Worm (Caenorhabditis elegans) whole organism, L1 larva: Measurements from ENCODE around the gene srz-90.

Experiments
- C04F5.9 ChIP-seq: sonication (generic microtip); optimal IDR thresholded peaks from 2 replicates; lab custom pipeline; 2016; ENCODE audit warnings: missing genetic modification characterization, missing compliant biosample characterization
- F16B12.6 ChIP-seq: fragments of 150-350 bp; optimal IDR thresholded peaks from 2 replicates; lab custom pipeline; 2014; ENCODE audit warnings: missing biosample characterization, missing genetic modification characterization
- alr-1 ChIP-seq: fragments of 200-800 bp; sonication (Bioruptor generic); optimal IDR thresholded peaks from 2 replicates; lab custom pipeline; 2018; ENCODE audit warnings: borderline replicate concordance, mild to moderate bottlenecking, missing genetic modification characterization, missing compliant biosample characterization
- ama-1 ChIP-seq: fragments of 150-350 bp; optimal IDR thresholded peaks from 2 replicates; lab custom pipeline; 2014
- blmp-1 ChIP-seq: fragments of 150-350 bp; optimal IDR thresholded peaks from 2 replicates; lab custom pipeline; 2014; ENCODE audit warnings: missing biosample characterization, missing genetic modification characterization
- ceh-82 ChIP-seq, 3 experiments: fragments of 150-350 bp in 1 of 3; sonication (generic microtip) in 2 of 3; optimal IDR thresholded peaks; 2 replicates each; lab custom pipeline; 2014 to 2017; ENCODE audit warnings: missing biosample characterization in 3 of 3, missing genetic modification characterization in 3 of 3
- ceh-90 ChIP-seq: sonication (generic microtip); optimal IDR thresholded peaks from 2 replicates; lab custom pipeline; 2016; ENCODE audit warnings: missing genetic modification characterization, missing compliant biosample characterization
- dsc-1 ChIP-seq: sonication (generic microtip); optimal IDR thresholded peaks from 2 replicates; lab custom pipeline; 2016; ENCODE audit warnings: mild to moderate bottlenecking, missing genetic modification characterization, missing compliant biosample characterization
- egl-13 ChIP-seq: sonication (generic microtip); optimal IDR thresholded peaks from 2 replicates; lab custom pipeline; 2016; ENCODE audit warnings: missing genotype, missing genetic modification reagents, missing genetic modification characterization, missing compliant biosample characterization
- elt-3 ChIP-seq, 6 experiments: fragments of 150-350 bp in 1 of 6; sonication (generic microtip); optimal IDR thresholded peaks; 2 replicates each; lab custom pipeline; 2017 to 2018; ENCODE audit warnings: missing biosample characterization in 6 of 6, missing genetic modification characterization in 6 of 6, inconsistent platforms in 1 of 6
- ets-5 ChIP-seq: fragments of 200-800 bp; sonication (Bioruptor generic); IDR thresholded peaks from 2 replicates; pipeline ENCODE4 v1.3.6; 2022; ENCODE audit warnings: missing genetic modification characterization, missing compliant biosample characterization
- fkh-10 ChIP-seq: sonication (generic microtip); optimal IDR thresholded peaks from 2 replicates; lab custom pipeline; 2017; ENCODE audit warnings: missing biosample characterization, missing genetic modification reagents, missing genetic modification characterization
- fkh-4 ChIP-seq: sonication (generic microtip); optimal IDR thresholded peaks from 2 replicates; lab custom pipeline; 2016; ENCODE audit warnings: missing compliant biosample characterization, missing genetic modification characterization, borderline replicate concordance
- fkh-8 ChIP-seq: sonication (generic microtip); optimal IDR thresholded peaks from 2 replicates; lab custom pipeline; 2016; ENCODE audit warnings: mild to moderate bottlenecking, missing genetic modification characterization, missing compliant biosample characterization
- grh-1 ChIP-seq: fragments of 200-800 bp; sonication (Bioruptor generic); IDR thresholded peaks from 2 replicates; pipeline ENCODE4 v1.3.6; 2022; ENCODE audit warnings: missing genetic modification reagents, missing genetic modification characterization, missing compliant biosample characterization
- hlh-17 ChIP-seq: fragments of 200-800 bp; sonication (Bioruptor generic); optimal IDR thresholded peaks from 2 replicates; lab custom pipeline; 2018; ENCODE audit warnings: missing genetic modification characterization, mild to moderate bottlenecking, missing compliant biosample characterization, moderate library complexity, borderline replicate concordance
- hpl-2 ChIP-seq: fragments of 150-350 bp; optimal IDR thresholded peaks from 2 replicates; lab custom pipeline; 2014; ENCODE audit warnings: missing biosample characterization, missing genetic modification reagents, missing genetic modification characterization
- jun-1 ChIP-seq: fragments of 150-350 bp; optimal IDR thresholded peaks from 2 replicates; lab custom pipeline; 2014; ENCODE audit warnings: missing biosample characterization, missing genetic modification reagents, missing genetic modification characterization
- lin-13 ChIP-seq: fragments of 150-350 bp; optimal IDR thresholded peaks from 2 replicates; lab custom pipeline; 2014; ENCODE audit warnings: missing biosample characterization, missing genetic modification reagents, missing genetic modification characterization
- lin-39 ChIP-seq: fragments of 150-350 bp; optimal IDR thresholded peaks from 2 replicates; lab custom pipeline; 2014; ENCODE audit warnings: missing biosample characterization, missing genetic modification reagents, missing genetic modification characterization
- lsy-2 ChIP-seq, 2 experiments: fragments of 150-350 bp; optimal IDR thresholded peaks; 2 replicates each; lab custom pipeline; 2014; ENCODE audit warnings: missing biosample characterization in 2 of 2, missing genetic modification characterization in 2 of 2
- mdl-1 ChIP-seq, 2 experiments: fragments of 150-350 bp; optimal IDR thresholded peaks; 2 replicates each; lab custom pipeline; 2014 to 2017; ENCODE audit warnings: missing biosample characterization in 2 of 2, missing genetic modification characterization in 2 of 2, inconsistent platforms in 1 of 2
- mef-2 ChIP-seq: fragments of 150-350 bp; optimal IDR thresholded peaks from 2 replicates; lab custom pipeline; 2014; ENCODE audit warnings: missing biosample characterization, missing genetic modification characterization
- mep-1 ChIP-seq: fragments of 150-350 bp; optimal IDR thresholded peaks from 2 replicates; lab custom pipeline; 2014; ENCODE audit warnings: missing biosample characterization, missing genetic modification characterization
- nhr-12 ChIP-seq: sonication (generic microtip); optimal IDR thresholded peaks from 2 replicates; lab custom pipeline; 2017; ENCODE audit warnings: missing biosample characterization, missing genetic modification characterization
- nhr-19 ChIP-seq: fragments of 200-800 bp; sonication (Bioruptor generic); conservative IDR thresholded peaks from 2 replicates; pipeline ENCODE4 v1.3.6; 2022; ENCODE audit warnings: missing genetic modification characterization, missing compliant biosample characterization
- nhr-237 ChIP-seq: fragments of 150-350 bp; optimal IDR thresholded peaks from 2 replicates; lab custom pipeline; 2014; ENCODE audit warnings: missing biosample characterization, missing genetic modification characterization
- nhr-28 ChIP-seq: fragments of 150-350 bp; optimal IDR thresholded peaks from 2 replicates; lab custom pipeline; 2014; ENCODE audit warnings: missing biosample characterization, missing genetic modification characterization
- nhr-47 ChIP-seq: sonication (generic microtip); optimal IDR thresholded peaks from 2 replicates; lab custom pipeline; 2016; ENCODE audit warnings: mild to moderate bottlenecking, missing genetic modification characterization, moderate library complexity, missing compliant biosample characterization
- nhr-71 ChIP-seq: sonication (generic microtip); optimal IDR thresholded peaks from 2 replicates; lab custom pipeline; 2016; ENCODE audit warnings: mild to moderate bottlenecking, missing genetic modification characterization, moderate library complexity, missing compliant biosample characterization
- nhr-84 ChIP-seq: sonication (generic microtip); optimal IDR thresholded peaks from 2 replicates; lab custom pipeline; 2017; ENCODE audit warnings: missing biosample characterization, missing genetic modification characterization
- nhr-90 ChIP-seq: sonication (generic microtip); optimal IDR thresholded peaks from 2 replicates; lab custom pipeline; 2016; ENCODE audit warnings: mild to moderate bottlenecking, missing genetic modification characterization, missing compliant biosample characterization; ENCODE audit not compliant: poor library complexity
- snu-23 ChIP-seq: sonication (generic microtip); optimal IDR thresholded peaks from 2 replicates; lab custom pipeline; 2016; ENCODE audit warnings: missing genetic modification characterization, missing compliant biosample characterization
- sox-4 ChIP-seq: sonication (generic microtip); optimal IDR thresholded peaks from 2 replicates; lab custom pipeline; 2016; ENCODE audit warnings: missing genetic modification characterization, missing compliant biosample characterization
- tbx-2 ChIP-seq: sonication (generic microtip); optimal IDR thresholded peaks from 2 replicates; lab custom pipeline; 2016; ENCODE audit warnings: missing genetic modification characterization, missing compliant biosample characterization
- unc-130 ChIP-seq: fragments of 150-350 bp; optimal IDR thresholded peaks from 2 replicates; lab custom pipeline; 2017; ENCODE audit warnings: missing biosample characterization, missing genetic modification characterization, inconsistent platforms
- unc-30 ChIP-seq: sonication (generic microtip); optimal IDR thresholded peaks from 2 replicates; lab custom pipeline; 2017; ENCODE audit warnings: missing biosample characterization, missing genetic modification characterization
- unc-62 ChIP-seq: fragments of 150-350 bp; optimal IDR thresholded peaks from 2 replicates; lab custom pipeline; 2014; ENCODE audit warnings: missing biosample characterization, missing genetic modification reagents, missing genetic modification characterization
- zip-4 ChIP-seq: fragments of 200-800 bp; sonication (Bioruptor generic); optimal IDR thresholded peaks from 2 replicates; lab custom pipeline; 2018; ENCODE audit warnings: mild to moderate bottlenecking, missing genetic modification characterization, moderate library complexity, missing compliant biosample characterization
- ztf-11 ChIP-seq, 2 experiments: sonication (generic microtip); optimal IDR thresholded peaks; 2 replicates each; lab custom pipeline; 2016 to 2017; ENCODE audit warnings: missing genetic modification characterization in 2 of 2, missing biosample characterization in 1 of 2, missing compliant biosample characterization in 1 of 2
- ztf-4 ChIP-seq: fragments of 150-350 bp; optimal IDR thresholded peaks from 2 replicates; lab custom pipeline; 2014; ENCODE audit warnings: missing biosample characterization, missing genetic modification characterization

Gene srz-90

DNA sequence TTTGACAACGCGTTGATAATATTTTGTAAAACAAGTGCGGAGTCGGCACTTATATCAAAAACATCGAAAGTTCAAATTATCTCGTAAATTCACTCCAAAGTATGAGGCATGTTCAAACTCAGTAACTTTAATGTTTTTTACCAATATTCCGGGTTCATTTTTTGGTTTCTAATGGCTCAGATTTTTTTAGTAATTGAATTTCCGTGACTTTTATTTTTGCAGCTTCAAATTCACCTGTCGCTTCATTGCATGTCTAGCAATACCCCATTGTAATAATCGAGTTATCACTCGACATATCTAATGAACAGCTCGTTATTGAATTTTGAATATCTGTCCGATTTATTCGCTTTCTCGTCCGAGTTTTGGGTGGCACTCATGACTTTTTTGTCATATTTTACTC, at the start of gene srz-90:
TSS of gene srz-90 (plus strand) at position 301 of the 400 bp plus-strand sequence.
- TF ChIP-seq lin-13 (GFP tag; lab: Kevin White, UChicago) (no peak), sox-4 (tag; lab: Kevin White, UChicago) (no peak), nhr-71 (tag; lab: Kevin White, UChicago) (no peak)

DNA sequence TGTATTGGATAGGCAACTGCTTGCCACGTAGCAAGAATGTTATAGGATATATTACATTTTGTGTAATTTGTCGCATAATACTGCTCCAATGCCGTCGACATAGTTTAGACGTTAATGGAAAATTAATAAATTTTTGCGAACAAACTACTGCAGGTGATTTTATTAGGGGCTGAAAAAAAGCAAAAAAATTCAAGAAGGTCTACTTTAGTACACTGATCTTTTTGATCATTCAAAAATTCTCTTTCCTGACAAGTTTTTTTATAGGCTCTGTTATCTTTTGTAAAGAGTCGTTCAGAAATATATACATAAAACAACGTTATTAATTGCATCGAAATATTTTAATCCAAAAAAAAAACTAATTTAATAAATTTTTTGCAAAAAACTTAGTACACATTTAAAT, 42.8 kb upstream of the srz-90 start, which contains the start of gene srh-111:
TSS of gene srh-111 (minus strand) at position 101 of the 400 bp plus-strand sequence.
- TF ChIP-seq nhr-237 (tag; lab: Kevin White, UChicago) (no peak), unc-130 (no peak), hpl-2 (GFP tag; lab: Kevin White, UChicago) (no peak), nhr-19 (GFP tag; lab: Robert Waterston, UW) (no peak), hlh-17 (GFP tag; lab: Kevin White, UChicago) (no peak), ztf-11 (tag; optimal IDR thresholded peaks at IDR 0.05; lab: Kevin White, UChicago) (no peak), grh-1 (GFP tag; lab: Robert Waterston, UW) (no peak), sox-4 (tag; lab: Kevin White, UChicago) (no peak), egl-13 (tag; lab: Kevin White, UChicago) (no peak), dsc-1 (no peak), fkh-4 (tag; lab: Kevin White, UChicago) (no peak), mef-2 (tag; lab: Kevin White, UChicago) (no peak), tbx-2 (tag; lab: Kevin White, UChicago) (no peak), ama-1 (no peak), ztf-4 (tag; lab: Kevin White, UChicago) (no peak), ceh-90 (tag; lab: Kevin White, UChicago) (no peak)

DNA sequence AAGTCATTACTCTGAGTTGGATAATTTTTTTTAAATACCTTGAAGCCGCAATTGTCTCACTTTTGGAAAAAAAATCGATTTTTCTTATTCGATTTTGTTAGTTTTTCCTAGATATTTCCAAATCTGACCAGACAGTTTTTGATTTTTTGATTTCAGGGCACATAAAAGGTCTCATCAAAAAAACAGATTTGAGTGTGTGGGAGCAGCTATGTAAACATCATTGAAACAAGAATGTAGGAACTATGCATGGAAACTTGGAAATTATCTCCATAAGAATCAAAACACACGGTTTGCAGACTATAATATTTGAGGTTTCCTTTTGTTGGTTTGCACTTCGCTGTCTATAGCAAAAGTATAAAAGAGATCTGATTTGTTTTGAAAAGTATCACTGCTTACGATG, 41.8 kb upstream of the srz-90 start, which contains the start of gene scl-24:
TSS of gene scl-24 (plus strand) at position 301 of the 400 bp plus-strand sequence.
- TF ChIP-seq ceh-82 (tag; optimal IDR thresholded peaks at IDR 0.05; lab: Kevin White, UChicago) (no peak), unc-62 (no peak), lin-39 (tag; lab: Kevin White, UChicago) (no peak), C04F5.9 (tag; lab: Kevin White, UChicago) (no peak), nhr-47 (no peak), fkh-8 (tag; lab: Kevin White, UChicago) (no peak), fkh-10 (GFP tag; lab: Kevin White, UChicago) (no peak), nhr-28 (no peak), snu-23 (GFP tag; lab: Kevin White, UChicago) (no peak), nhr-237 (tag; lab: Kevin White, UChicago) (no peak)

DNA sequence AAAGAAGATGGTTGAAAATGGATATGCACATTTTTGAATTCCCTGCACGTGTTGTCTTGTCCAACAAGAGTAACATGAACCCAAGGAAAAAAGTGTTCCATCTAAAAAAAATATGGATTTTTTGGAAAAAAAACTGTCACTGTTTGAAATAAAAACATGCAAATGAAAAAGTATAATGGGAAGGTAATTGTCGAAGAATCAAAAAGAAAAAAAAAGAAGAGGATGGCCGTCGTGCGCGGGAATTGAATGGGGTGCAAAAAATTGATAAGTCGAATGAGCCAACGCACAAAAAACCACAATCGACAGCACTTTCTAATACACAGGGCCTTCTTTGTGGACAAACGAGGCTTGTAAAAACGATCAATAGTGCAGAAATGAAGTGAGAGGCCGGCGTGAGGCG, 34.1 kb upstream of the srz-90 start, which contains the start of gene fbxa-102:
TSS of gene fbxa-102 (minus strand) at position 101 of the 400 bp plus-strand sequence.
- no peak for TF ChIP-seq jun-1 (tag; lab: Kevin White, UChicago)
- no peak for TF ChIP-seq unc-30
- TF ChIP-seq alr-1 (tag; lab: Kevin White, UChicago) = no peak
- TF ChIP-seq mdl-1 (tag; optimal IDR thresholded peaks at IDR 0.05; lab: Kevin White, UChicago) = no peak
- no peak for TF ChIP-seq fkh-4 (tag; lab: Kevin White, UChicago)
- no peak for TF ChIP-seq sox-4 (tag; lab: Kevin White, UChicago)
- TF ChIP-seq nhr-12 (tag; lab: Kevin White, UChicago) = no peak
- no peak for TF ChIP-seq F16B12.6 (tag; lab: Kevin White, UChicago)
- no peak for TF ChIP-seq mep-1
- no peak for TF ChIP-seq nhr-47
- TF ChIP-seq elt-3 (tag; optimal IDR thresholded peaks at IDR 0.05; lab: Kevin White, UChicago) = no peak
- no peak for TF ChIP-seq blmp-1 (tag; lab: Kevin White, UChicago)
- TF ChIP-seq nhr-90 (tag; lab: Kevin White, UChicago) = no peak
- TF ChIP-seq ets-5 (GFP tag; lab: Robert Waterston, UW) = no peak
- TF ChIP-seq fkh-8 (tag; lab: Kevin White, UChicago) = no peak
- no peak for TF ChIP-seq nhr-237 (tag; lab: Kevin White, UChicago)
- no peak for TF ChIP-seq lsy-2 (tag; optimal IDR thresholded peaks at IDR 0.05; lab: Kevin White, UChicago)
- no peak for TF ChIP-seq zip-4 (GFP tag; lab: Kevin White, UChicago)
- no peak for TF ChIP-seq nhr-84
